Fruit fly (Drosophila melanogaster): Measurements from ENCODE around the gene can.
A peak's percentile ranks its signal among the peaks of the same experiment; 100 is the strongest.

Gene can

dm6 chr3L:10271609-10272174, 4.8 kb upstream of the can start:
- TF ChIP-seq svp (GFP tag): peak; percentile 53
- no peak for TF ChIP-seq eg (GFP tag; IDR thresholded peaks at IDR 0.05)
- no peak for TF ChIP-seq CG4318 (GFP tag; optimal IDR thresholded peaks at IDR 0.05)
- no peak for TF ChIP-seq CG3919 (GFP tag; optimal IDR thresholded peaks at IDR 0.05)
- TF ChIP-seq CG3032 (tag; optimal IDR thresholded peaks at IDR 0.05): no peak
- peak; percentile 25 for TF ChIP-seq Eip78C (GFP tag)

- peak; percentile 14 for TF ChIP-seq CG3032 (tag; optimal IDR thresholded peaks at IDR 0.05)
- TF ChIP-seq CG8319 (GFP tag; optimal IDR thresholded peaks at IDR 0.05): no peak
- no peak for TF ChIP-seq CG3919 (GFP tag; optimal IDR thresholded peaks at IDR 0.05)
- no peak for TF ChIP-seq Blimp-1 (GFP tag; optimal IDR thresholded peaks at IDR 0.05)
- no peak for TF ChIP-seq Sox15 (GFP tag; optimal IDR thresholded peaks at IDR 0.05)
- TF ChIP-seq ss (GFP tag; optimal IDR thresholded peaks at IDR 0.05): peak in 1 of 2 experiments; percentile 40
- peak; percentile 54 for TF ChIP-seq Sox102F (GFP tag; optimal IDR thresholded peaks at IDR 0.05)
- TF ChIP-seq esn (GFP tag; optimal IDR thresholded peaks at IDR 0.05): peak; percentile 56
- TF ChIP-seq acj6 (GFP tag; optimal IDR thresholded peaks at IDR 0.05): peak; percentile 39
- no peak for TF ChIP-seq CG4318 (GFP tag; optimal IDR thresholded peaks at IDR 0.05)
- TF ChIP-seq spab (GFP tag; optimal IDR thresholded peaks at IDR 0.05): no peak
- TF ChIP-seq CG8119 (GFP tag; IDR thresholded peaks at IDR 0.05): no peak
- TF ChIP-seq CG7368 (GFP tag; optimal IDR thresholded peaks at IDR 0.05): no peak
- no peak for TF ChIP-seq CG32006 (GFP tag; optimal IDR thresholded peaks at IDR 0.05)
- TF ChIP-seq net (GFP tag; optimal IDR thresholded peaks at IDR 0.05): no peak
- TF ChIP-seq fd59A (GFP tag; optimal IDR thresholded peaks at IDR 0.05): peak; percentile 26
- TF ChIP-seq svp (GFP tag): peak; percentile 83
- no peak for TF ChIP-seq CG11294 (GFP tag; IDR thresholded peaks at IDR 0.05)
- TF ChIP-seq dac (GFP tag; optimal IDR thresholded peaks at IDR 0.05): no peak
- no peak for TF ChIP-seq Lpt (GFP tag; optimal IDR thresholded peaks at IDR 0.05)
- TF ChIP-seq Ets96B (tag; optimal IDR thresholded peaks at IDR 0.05): peak; percentile 14
- TF ChIP-seq CG6163 (GFP tag; IDR thresholded peaks at IDR 0.05): no peak
- no peak for TF ChIP-seq CG6792 (GFP tag; optimal IDR thresholded peaks at IDR 0.05)
- peak; percentile 20 for TF ChIP-seq topi (GFP tag; optimal IDR thresholded peaks at IDR 0.05)
- TF ChIP-seq CG6854 (GFP tag; optimal IDR thresholded peaks at IDR 0.05): no peak
- TF ChIP-seq CG8632 (GFP tag; optimal IDR thresholded peaks at IDR 0.05): no peak
- peak; percentile 9 for TF ChIP-seq OdsH (GFP tag; optimal IDR thresholded peaks at IDR 0.05)
- TF ChIP-seq Hr4 (GFP tag; optimal IDR thresholded peaks at IDR 0.05): no peak
- peak; percentile 8 for TF ChIP-seq CG10669 (GFP tag; optimal IDR thresholded peaks at IDR 0.05)
- peak; percentile 55 for TF ChIP-seq Met (GFP tag; optimal IDR thresholded peaks at IDR 0.05)
- peak; percentile 10 for TF ChIP-seq Sox14 (GFP tag; optimal IDR thresholded peaks at IDR 0.05)
- TF ChIP-seq eg (GFP tag; IDR thresholded peaks at IDR 0.05): no peak
- TF ChIP-seq CG11762 (GFP tag; optimal IDR thresholded peaks at IDR 0.05; ENCODE audit: insufficient read depth): no peak
- TF ChIP-seq Gug (GFP tag; IDR thresholded peaks at IDR 0.05): no peak
- TF ChIP-seq Smox (GFP tag; optimal IDR thresholded peaks at IDR 0.05): peak; percentile 57
- TF ChIP-seq CG11902 (GFP tag; optimal IDR thresholded peaks at IDR 0.05): no peak
- no peak for TF ChIP-seq CG6276 (GFP tag; optimal IDR thresholded peaks at IDR 0.05)
- TF ChIP-seq lz (GFP tag; optimal IDR thresholded peaks at IDR 0.05): peak; percentile 26
- TF ChIP-seq CG10631 (GFP tag; optimal IDR thresholded peaks at IDR 0.05): peak; percentile 31
- TF ChIP-seq salr (GFP tag; optimal IDR thresholded peaks at IDR 0.05): no peak
- peak; percentile 35 for TF ChIP-seq achi (GFP tag; optimal IDR thresholded peaks at IDR 0.05)
- peak; percentile 88 for TF ChIP-seq Eip78C (GFP tag)
- TF ChIP-seq Hr39 (GFP tag; optimal IDR thresholded peaks at IDR 0.05): peak; percentile 52
- no peak for TF ChIP-seq Hr38 (GFP tag; optimal IDR thresholded peaks at IDR 0.05)
- TF ChIP-seq dsx (GFP tag; optimal IDR thresholded peaks at IDR 0.05; ENCODE audit: poor library complexity, severe bottlenecking): no peak
- peak; percentile 14 for TF ChIP-seq CG34406 (GFP tag; optimal IDR thresholded peaks at IDR 0.05)
- no peak for TF ChIP-seq CG9139 (GFP tag; optimal IDR thresholded peaks at IDR 0.05)
- no peak for TF ChIP-seq fkh (GFP tag; optimal IDR thresholded peaks at IDR 0.05)
- TF ChIP-seq cyc (GFP tag; optimal IDR thresholded peaks at IDR 0.05): peak; percentile 16
Observed at dm6 chr3L:10267605-10268004, 694 bp upstream of the can start.

Measured in whole organism, prepupa.